Fruit fly (Drosophila melanogaster) whole organism, prepupa: ENCODE measurements around the gene CG34327.
A peak's percentile ranks its signal among the peaks of the same experiment; 100 is the strongest.

Experiments used
- Blimp-1 ChIP-seq: fragments of 200-800 bp; sonication (Bioruptor generic); optimal IDR thresholded peaks from 3 replicates; lab custom pipeline; 2017; ENCODE audit warnings: missing biosample characterization, missing genetic modification characterization, mild to moderate bottlenecking, moderate library complexity, missing genetic modification reagents
- CG10631 ChIP-seq: fragments of 200-800 bp; sonication (Bioruptor generic); optimal IDR thresholded peaks from 2 replicates; lab custom pipeline; 2016; ENCODE audit warnings: missing biosample characterization, missing genetic modification characterization
- CG10669 ChIP-seq: fragments of 200-800 bp; sonication (Bioruptor generic); optimal IDR thresholded peaks from 3 replicates; lab custom pipeline; 2018; ENCODE audit warnings: missing biosample characterization, mild to moderate bottlenecking, missing genetic modification characterization, moderate library complexity
- CG11762 ChIP-seq: fragments of 200-800 bp; sonication (Bioruptor generic); optimal IDR thresholded peaks from 3 replicates; lab custom pipeline; 2016; ENCODE audit warnings: missing biosample characterization, missing genetic modification characterization; ENCODE audit not compliant: insufficient read depth
- CG11902 ChIP-seq: fragments of 200-800 bp; sonication (Bioruptor generic); optimal IDR thresholded peaks from 3 replicates; lab custom pipeline; 2016; ENCODE audit warnings: missing biosample characterization, missing genetic modification characterization
- CG1621 ChIP-seq: fragments of 200-800 bp; sonication (Bioruptor generic); optimal IDR thresholded peaks from 3 replicates; lab custom pipeline; 2018; ENCODE audit warnings: missing biosample characterization, mild to moderate bottlenecking, missing genetic modification characterization
- CG16779 ChIP-seq: fragments of 200-800 bp; sonication (Bioruptor generic); optimal IDR thresholded peaks from 3 replicates; lab custom pipeline; 2017; ENCODE audit warnings: missing biosample characterization, mild to moderate bottlenecking, missing genetic modification characterization
- CG3032 ChIP-seq: fragments of 200-800 bp; optimal IDR thresholded peaks from 2 replicates; lab custom pipeline; 2019; ENCODE audit warnings: missing biosample characterization, mild to moderate bottlenecking, missing genetic modification characterization, moderate library complexity
- CG31627 ChIP-seq: fragments of 200-800 bp; sonication (Bioruptor generic); optimal IDR thresholded peaks from 3 replicates; lab custom pipeline; 2016; ENCODE audit warnings: missing biosample characterization, missing genetic modification characterization
- CG3919 ChIP-seq: fragments of 200-800 bp; sonication (Bioruptor generic); optimal IDR thresholded peaks from 3 replicates; lab custom pipeline; 2016; ENCODE audit warnings: missing biosample characterization, missing genetic modification characterization
- CG4318 ChIP-seq: fragments of 200-800 bp; sonication (Bioruptor generic); optimal IDR thresholded peaks from 3 replicates; lab custom pipeline; 2017; ENCODE audit warnings: missing biosample characterization, mild to moderate bottlenecking, missing genetic modification characterization
- CG6163 ChIP-seq: fragments of 200-800 bp; sonication (Bioruptor generic); IDR thresholded peaks from 3 replicates; pipeline ENCODE4 v1.3.6; 2022; ENCODE audit warnings: missing biosample characterization, missing genetic modification characterization
- CG6276 ChIP-seq: fragments of 200-800 bp; sonication (Bioruptor generic); optimal IDR thresholded peaks from 2 replicates; lab custom pipeline; 2017; ENCODE audit warnings: missing biosample characterization, mild to moderate bottlenecking, missing genetic modification characterization
- CG6792 ChIP-seq: fragments of 200-800 bp; sonication (Bioruptor generic); optimal IDR thresholded peaks from 3 replicates; lab custom pipeline; 2016; ENCODE audit warnings: missing biosample characterization, missing genetic modification characterization
- CG6854 ChIP-seq: fragments of 200-800 bp; sonication (Bioruptor generic); optimal IDR thresholded peaks from 2 replicates; lab custom pipeline; 2017; ENCODE audit warnings: missing biosample characterization, mild to moderate bottlenecking, missing genetic modification characterization
- CG7368 ChIP-seq: fragments of 200-800 bp; sonication (Bioruptor generic); optimal IDR thresholded peaks from 3 replicates; lab custom pipeline; 2016; ENCODE audit warnings: missing biosample characterization, missing genetic modification characterization
- CG8119 ChIP-seq: fragments of 200-800 bp; sonication (Bioruptor generic); IDR thresholded peaks from 3 replicates; pipeline ENCODE4 v1.3.6; 2022; ENCODE audit warnings: missing biosample characterization, missing genetic modification characterization
- CG8319 ChIP-seq: fragments of 200-800 bp; sonication (Bioruptor generic); optimal IDR thresholded peaks from 3 replicates; lab custom pipeline; 2016; ENCODE audit warnings: missing biosample characterization, missing genetic modification characterization
- CG8632 ChIP-seq: fragments of 200-800 bp; sonication (Bioruptor generic); optimal IDR thresholded peaks from 3 replicates; lab custom pipeline; 2016; ENCODE audit warnings: missing biosample characterization, missing genetic modification characterization
- CG9139 ChIP-seq: fragments of 200-800 bp; sonication (Bioruptor generic); optimal IDR thresholded peaks from 3 replicates; lab custom pipeline; 2017; ENCODE audit warnings: missing biosample characterization, mild to moderate bottlenecking, missing genetic modification characterization
- Ets21C ChIP-seq: fragments of 200-800 bp; sonication (Bioruptor generic); optimal IDR thresholded peaks from 3 replicates; lab custom pipeline; 2016; ENCODE audit warnings: missing biosample characterization, missing genetic modification characterization
- Hr38 ChIP-seq: sonication (Bioruptor generic); optimal IDR thresholded peaks from 2 replicates; lab custom pipeline; 2016; ENCODE audit warnings: missing biosample characterization, missing genetic modification characterization
- Hr39 ChIP-seq: fragments of 200-800 bp; sonication (Bioruptor generic); optimal IDR thresholded peaks from 2 replicates; lab custom pipeline; 2016; ENCODE audit warnings: missing biosample characterization, missing genetic modification characterization
- Hr4 ChIP-seq: fragments of 200-800 bp; sonication (Bioruptor generic); optimal IDR thresholded peaks from 3 replicates; lab custom pipeline; 2016; ENCODE audit warnings: missing biosample characterization, missing genetic modification characterization
- Met ChIP-seq: fragments of 200-800 bp; sonication (Bioruptor generic); optimal IDR thresholded peaks from 3 replicates; lab custom pipeline; 2016; ENCODE audit warnings: missing biosample characterization, missing genetic modification characterization
- OdsH ChIP-seq: fragments of 200-800 bp; sonication (Bioruptor generic); optimal IDR thresholded peaks from 3 replicates; lab custom pipeline; 2016; ENCODE audit warnings: missing biosample characterization, missing genetic modification characterization
- Smox ChIP-seq: fragments of 200-800 bp; sonication (Bioruptor generic); optimal IDR thresholded peaks from 3 replicates; lab custom pipeline; 2016; ENCODE audit warnings: missing biosample characterization, missing genetic modification characterization
- Sox102F ChIP-seq: fragments of 200-800 bp; sonication (Bioruptor generic); optimal IDR thresholded peaks from 2 replicates; lab custom pipeline; 2016; ENCODE audit warnings: missing biosample characterization, mild to moderate bottlenecking, missing genetic modification characterization
- Sox14 ChIP-seq: fragments of 200-800 bp; sonication (Bioruptor generic); optimal IDR thresholded peaks from 3 replicates; lab custom pipeline; 2016; ENCODE audit warnings: missing biosample characterization, missing genetic modification characterization
- Sox15 ChIP-seq: fragments of 200-800 bp; sonication (Bioruptor generic); optimal IDR thresholded peaks from 3 replicates; lab custom pipeline; 2016; ENCODE audit warnings: missing biosample characterization, missing genetic modification characterization
- cyc ChIP-seq: fragments of 200-800 bp; sonication (Bioruptor generic); optimal IDR thresholded peaks from 3 replicates; lab custom pipeline; 2016; ENCODE audit warnings: missing biosample characterization, missing genetic modification characterization
- dac ChIP-seq: fragments of 200-800 bp; sonication (Bioruptor generic); optimal IDR thresholded peaks from 2 replicates; lab custom pipeline; 2017; ENCODE audit warnings: missing biosample characterization, mild to moderate bottlenecking, missing genetic modification characterization
- dsx ChIP-seq: fragments of 200-800 bp; optimal IDR thresholded peaks from 3 replicates; lab custom pipeline; 2019; ENCODE audit warnings: missing biosample characterization, mild to moderate bottlenecking, missing genetic modification characterization, moderate library complexity; ENCODE audit not compliant: poor library complexity, severe bottlenecking
- eg ChIP-seq: fragments of 200-800 bp; sonication (Bioruptor generic); IDR thresholded peaks from 3 replicates; pipeline ENCODE4 v1.3.6; 2022; ENCODE audit warnings: missing biosample characterization, missing genetic modification characterization
- esn ChIP-seq: fragments of 200-800 bp; sonication (Bioruptor generic); optimal IDR thresholded peaks from 2 replicates; lab custom pipeline; 2016; ENCODE audit warnings: missing biosample characterization, mild to moderate bottlenecking, missing genetic modification characterization, moderate library complexity
- fd85E ChIP-seq: fragments of 200-800 bp; sonication (Bioruptor generic); optimal IDR thresholded peaks from 3 replicates; lab custom pipeline; 2016; ENCODE audit warnings: missing biosample characterization, missing genetic modification characterization
- fkh ChIP-seq: fragments of 200-800 bp; sonication (Bioruptor generic); optimal IDR thresholded peaks from 3 replicates; lab custom pipeline; 2017; ENCODE audit warnings: missing biosample characterization, mild to moderate bottlenecking, missing genetic modification characterization, moderate library complexity
- lz ChIP-seq: fragments of 200-800 bp; sonication (Bioruptor generic); optimal IDR thresholded peaks from 3 replicates; lab custom pipeline; 2016; ENCODE audit warnings: missing biosample characterization, missing genetic modification characterization
- net ChIP-seq: fragments of 200-800 bp; sonication (Bioruptor generic); optimal IDR thresholded peaks from 3 replicates; lab custom pipeline; 2016; ENCODE audit warnings: missing biosample characterization, missing genetic modification characterization
- pdm3 ChIP-seq: fragments of 200-800 bp; sonication (Bioruptor generic); optimal IDR thresholded peaks from 3 replicates; lab custom pipeline; 2016; ENCODE audit warnings: missing biosample characterization, missing genetic modification characterization
- salr ChIP-seq, 2 experiments: fragments of 200-800 bp; sonication (Bioruptor generic); optimal IDR thresholded peaks; 3 replicates each; lab custom pipeline; 2016 to 2018; ENCODE audit warnings: missing biosample characterization in 2 of 2, missing genetic modification characterization in 2 of 2, mild to moderate bottlenecking in 1 of 2
- spab ChIP-seq: fragments of 200-800 bp; sonication (Bioruptor generic); optimal IDR thresholded peaks from 2 replicates; lab custom pipeline; 2017; ENCODE audit warnings: missing biosample characterization, mild to moderate bottlenecking, missing genetic modification characterization, missing genetic modification reagents
- ss ChIP-seq, 2 experiments: fragments of 200-800 bp; sonication (Bioruptor generic); optimal IDR thresholded peaks; 2 replicates in 1 of 2; 3 replicates in 1 of 2; lab custom pipeline; 2017 to 2018; ENCODE audit warnings: mild to moderate bottlenecking in 2 of 2, missing biosample characterization in 2 of 2, missing genetic modification characterization in 2 of 2, moderate library complexity in 1 of 2
- svp ChIP-seq: fragments of 200-800 bp; sonication (Bioruptor generic); peaks from one replicate; lab custom pipeline; 2016; ENCODE audit warnings: missing biosample characterization, missing genetic modification characterization
- topi ChIP-seq: fragments of 200-800 bp; sonication (Bioruptor generic); optimal IDR thresholded peaks from 3 replicates; lab custom pipeline; 2016; ENCODE audit warnings: missing biosample characterization, missing genetic modification characterization

Gene CG34327

dm6 chrX:17202498-17203162, 21.0 kb downstream of the CG34327 start, which contains the start of the genes TTLL1A and CG5070:
Gene TTLL1A, minus strand, starts transcription at chrX:17202598.
Gene CG5070, plus strand, starts transcription at chrX:17203112.
- TF ChIP-seq fkh (GFP tag; lab: Kevin White, UChicago), result no peak
- no peak for TF ChIP-seq topi
- TF ChIP-seq CG10669, result no peak
- TF ChIP-seq CG3919 (GFP tag; lab: Kevin White, UChicago), result no peak

- TF ChIP-seq svp (GFP tag; lab: Kevin White, UChicago), result peak; percentile 63
- TF ChIP-seq CG11762 (GFP tag; lab: Kevin White, UChicago), result no peak
- TF ChIP-seq CG6276 (GFP tag; lab: Kevin White, UChicago), result no peak
- TF ChIP-seq Sox14, result no peak
- TF ChIP-seq pdm3, result no peak
- TF ChIP-seq ss (GFP tag; optimal IDR thresholded peaks at IDR 0.05; lab: Kevin White, UChicago), result no peak
- TF ChIP-seq, all 60 proteins: peak for 1
Measured at dm6 chrX:17188167-17188566, 35.4 kb downstream of the CG34327 start.

dm6 chrX:17187495-17187894, 36.1 kb downstream of the CG34327 start:
- peak; percentile 20 for TF ChIP-seq Sox102F (GFP tag; lab: Kevin White, UChicago)
- no peak for TF ChIP-seq dsx (GFP tag; lab: Kevin White, UChicago)
- TF ChIP-seq CG6163 (GFP tag; lab: Robert Waterston, UW), result peak; percentile 58; the same call in 2 of the 3 replicates
- TF ChIP-seq cyc (GFP tag; lab: Kevin White, UChicago), result no peak
- peak; percentile 66 for TF ChIP-seq CG8119
- peak; percentile 35 for TF ChIP-seq pdm3
- no peak for TF ChIP-seq CG3032 (tag; lab: Kevin White, UChicago)
- TF ChIP-seq Hr4 (GFP tag; lab: Kevin White, UChicago), result no peak
- TF ChIP-seq Ets21C, result no peak
- TF ChIP-seq Smox (GFP tag; lab: Kevin White, UChicago), result peak; percentile 29
- TF ChIP-seq CG6276 (GFP tag; lab: Kevin White, UChicago), result peak; percentile 30
- TF ChIP-seq CG6854 (GFP tag; lab: Kevin White, UChicago), result no peak
- no peak for TF ChIP-seq CG10631 (GFP tag; lab: Kevin White, UChicago)
- peak; percentile 32 for TF ChIP-seq Sox15 (GFP tag; lab: Kevin White, UChicago)
- TF ChIP-seq Hr38, result no peak
- peak; percentile 2 for TF ChIP-seq lz (GFP tag; lab: Kevin White, UChicago)
- TF ChIP-seq ss (GFP tag; optimal IDR thresholded peaks at IDR 0.05; lab: Kevin White, UChicago), result no peak
- TF ChIP-seq Sox14, result peak; percentile 19
- peak; percentile 46 for TF ChIP-seq CG3919 (GFP tag; lab: Kevin White, UChicago)
- TF ChIP-seq OdsH (GFP tag; lab: Kevin White, UChicago), result peak; percentile 62
- TF ChIP-seq CG8319 (GFP tag; lab: Kevin White, UChicago), result peak; percentile 42
- no peak for TF ChIP-seq CG10669
- peak; percentile 54 for TF ChIP-seq Met
- TF ChIP-seq CG8632, result peak; percentile 52
- TF ChIP-seq fkh (GFP tag; lab: Kevin White, UChicago), result no peak
- peak; percentile 8 for TF ChIP-seq CG7368
- TF ChIP-seq eg (GFP tag; lab: Robert Waterston, UW), result peak; percentile 77
- TF ChIP-seq esn (GFP tag; lab: Kevin White, UChicago), result peak; percentile 53
- no peak for TF ChIP-seq CG1621 (tag; lab: Kevin White, UChicago)
- TF ChIP-seq CG9139, result no peak
- TF ChIP-seq Hr39 (GFP tag; lab: Kevin White, UChicago), result no peak
- TF ChIP-seq net, result peak; percentile 48
- TF ChIP-seq svp (GFP tag; lab: Kevin White, UChicago), result peak; percentile 38
- no peak for TF ChIP-seq spab (GFP tag; lab: Kevin White, UChicago)
- no peak for TF ChIP-seq dac (GFP tag; lab: Kevin White, UChicago)
- peak; percentile 31 for TF ChIP-seq CG11762 (GFP tag; lab: Kevin White, UChicago)
- TF ChIP-seq salr (GFP tag; optimal IDR thresholded peaks at IDR 0.05; lab: Kevin White, UChicago), result peak in 1 of 2 experiments; percentile 35
- TF ChIP-seq CG16779, result no peak
- TF ChIP-seq topi, result peak; percentile 41
- no peak for TF ChIP-seq fd85E (GFP tag; lab: Kevin White, UChicago)
- no peak for TF ChIP-seq CG31627 (GFP tag; lab: Kevin White, UChicago)
- peak; percentile 41 for TF ChIP-seq CG6792 (GFP tag; lab: Kevin White, UChicago)
- no peak for TF ChIP-seq Blimp-1 (GFP tag; lab: Kevin White, UChicago)
- TF ChIP-seq CG11902, result peak; percentile 20
- peak; percentile 2 for TF ChIP-seq CG4318 (GFP tag; lab: Kevin White, UChicago)
